Fruit fly (Drosophila melanogaster) whole organism, adult: ENCODE data around the gene kairos.

ENCODE experiments used
- CG11617 ChIP-seq: fragments of 200-800 bp; sonication (Bioruptor generic); optimal IDR thresholded peaks from 2 replicates; lab custom pipeline; 2017; ENCODE audit warnings: mild to moderate bottlenecking, missing biosample characterization, missing genetic modification reagents, missing genetic modification characterization
- CG14711 ChIP-seq: fragments of 200-800 bp; sonication (Bioruptor generic); optimal IDR thresholded peaks from 2 replicates; lab custom pipeline; 2018; ENCODE audit warnings: missing biosample characterization, mild to moderate bottlenecking, missing genetic modification characterization, moderate library complexity
- CG1620 ChIP-seq: fragments of 200-800 bp; sonication (Bioruptor generic); optimal IDR thresholded peaks from 2 replicates; lab custom pipeline; 2016; ENCODE audit warnings: missing biosample characterization, missing genetic modification characterization
- CG33017 ChIP-seq: fragments of 200-800 bp; sonication (Bioruptor generic); optimal IDR thresholded peaks from 2 replicates; lab custom pipeline; 2018; ENCODE audit warnings: missing biosample characterization, mild to moderate bottlenecking, missing genetic modification characterization, moderate library complexity
- CG7045 ChIP-seq: fragments of 200-800 bp; sonication (Bioruptor generic); optimal IDR thresholded peaks from 2 replicates; lab custom pipeline; 2017; ENCODE audit warnings: missing biosample characterization, mild to moderate bottlenecking, missing genetic modification characterization
- Clk ChIP-seq: fragments of 200-800 bp; sonication (Bioruptor generic); optimal IDR thresholded peaks from 2 replicates; lab custom pipeline; 2017; ENCODE audit warnings: missing biosample characterization, missing genetic modification characterization
- Crg-1 ChIP-seq: fragments of 200-800 bp; sonication (Bioruptor generic); optimal IDR thresholded peaks from 2 replicates; lab custom pipeline; 2016; ENCODE audit warnings: missing biosample characterization, missing genetic modification characterization
- Hr96 ChIP-seq: fragments of 200-800 bp; sonication (Bioruptor generic); optimal IDR thresholded peaks from 2 replicates; lab custom pipeline; 2016; ENCODE audit warnings: missing biosample characterization, missing genetic modification characterization
- Mnt ChIP-seq: fragments of 200-800 bp; sonication (Bioruptor generic); optimal IDR thresholded peaks from 2 replicates; lab custom pipeline; 2016; ENCODE audit warnings: missing biosample characterization, mild to moderate bottlenecking, missing genetic modification characterization
- bab1 ChIP-seq: fragments of 200-800 bp; sonication (Bioruptor generic); optimal IDR thresholded peaks from 3 replicates; lab custom pipeline; 2019; ENCODE audit warnings: missing biosample characterization, mild to moderate bottlenecking, missing genetic modification characterization, moderate library complexity
- cic ChIP-seq: fragments of 200-800 bp; sonication (Bioruptor generic); optimal IDR thresholded peaks from 2 replicates; lab custom pipeline; 2017; ENCODE audit warnings: missing biosample characterization, mild to moderate bottlenecking, missing genetic modification characterization, moderate library complexity
- kay ChIP-seq: fragments of 200-800 bp; sonication (Bioruptor generic); peaks from one replicate; lab custom pipeline; 2016; ENCODE audit warnings: missing biosample characterization, missing genetic modification characterization, borderline replicate concordance
- tj ChIP-seq: fragments of 200-800 bp; sonication (Bioruptor generic); optimal IDR thresholded peaks from 3 replicates; lab custom pipeline; 2017; ENCODE audit warnings: missing biosample characterization, mild to moderate bottlenecking, missing genetic modification characterization, moderate library complexity
- toe ChIP-seq: fragments of 200-800 bp; sonication (Bioruptor generic); optimal IDR thresholded peaks from 2 replicates; lab custom pipeline; 2016; ENCODE audit warnings: missing biosample characterization, missing genetic modification characterization

- TF ChIP-seq CG33017 (tag; lab: Kevin White, UChicago), result no peak
- TF ChIP-seq kay (GFP tag; lab: Kevin White, UChicago), result no peak
- no peak for TF ChIP-seq CG11617 (GFP tag; lab: Kevin White, UChicago)
- no peak for TF ChIP-seq toe (GFP tag; lab: Kevin White, UChicago)
- TF ChIP-seq bab1 (GFP tag; lab: Kevin White, UChicago), result no peak
- TF ChIP-seq CG1620 (GFP tag; lab: Kevin White, UChicago), result no peak
- no peak for TF ChIP-seq Clk
- no peak for TF ChIP-seq CG14711 (tag; lab: Kevin White, UChicago)
- no peak for TF ChIP-seq Crg-1 (GFP tag; lab: Kevin White, UChicago)
- no peak for TF ChIP-seq CG7045 (GFP tag; lab: Kevin White, UChicago)
- no peak for TF ChIP-seq Mnt (GFP tag; lab: Kevin White, UChicago)
- no peak for TF ChIP-seq tj (GFP tag; lab: Kevin White, UChicago)
- no peak for TF ChIP-seq Hr96 (GFP tag; lab: Kevin White, UChicago)
- no peak for TF ChIP-seq cic (GFP tag; lab: Kevin White, UChicago)
Measured at dm6 chrX:18310979-18311378, 45.0 kb downstream of the kairos start.
